Fruit fly (Drosophila melanogaster): ENCODE measurements around the gene sun.

The sun gene

DNA sequence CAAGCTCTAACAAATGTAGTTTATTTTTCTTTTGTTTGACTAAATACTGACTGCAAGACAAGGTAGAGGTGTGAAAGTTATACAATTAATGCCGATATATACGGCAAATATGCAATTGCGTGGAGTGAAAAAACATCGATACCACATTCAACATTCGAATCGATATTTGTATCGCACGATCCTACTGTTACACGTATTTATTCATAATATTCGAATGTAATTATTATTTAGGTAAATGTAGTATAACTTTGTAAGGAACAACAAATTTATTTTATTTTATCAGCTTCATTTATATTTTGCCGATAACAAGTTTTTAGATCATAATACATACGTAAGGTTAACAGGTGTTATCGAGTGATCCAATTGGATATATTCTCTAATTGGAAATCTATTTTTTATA, 13.7 kb downstream of the sun start, which contains the start of gene Chc (continued):
- no peak for TF ChIP-seq Eip75B (GFP tag; optimal IDR thresholded peaks at IDR 0.05)
- peak; percentile 10 for TF ChIP-seq Ets21C (GFP tag; optimal IDR thresholded peaks at IDR 0.05)
- TF ChIP-seq pdm3 (GFP tag; optimal IDR thresholded peaks at IDR 0.05), result no peak
- TF ChIP-seq CG16779 (tag; optimal IDR thresholded peaks at IDR 0.05), result no peak
- no peak for TF ChIP-seq CG15336 (GFP tag; IDR thresholded peaks at IDR 0.05)
- TF ChIP-seq Lpt (GFP tag; optimal IDR thresholded peaks at IDR 0.05), result no peak
- TF ChIP-seq CG6808 (GFP tag; optimal IDR thresholded peaks at IDR 0.05), result no peak
- TF ChIP-seq Sox14 (GFP tag; optimal IDR thresholded peaks at IDR 0.05), result peak; percentile 60
- peak; percentile 1 for TF ChIP-seq Hr39 (GFP tag; optimal IDR thresholded peaks at IDR 0.05)
- TF ChIP-seq CG6163 (GFP tag; IDR thresholded peaks at IDR 0.05), result no peak
- no peak for TF ChIP-seq Hr4 (GFP tag; optimal IDR thresholded peaks at IDR 0.05)
- no peak for TF ChIP-seq CG6792 (GFP tag; optimal IDR thresholded peaks at IDR 0.05)
- TF ChIP-seq svp (GFP tag), result no peak
- no peak for TF ChIP-seq salr (GFP tag; optimal IDR thresholded peaks at IDR 0.05)
- peak; percentile 13 for TF ChIP-seq Met (GFP tag; optimal IDR thresholded peaks at IDR 0.05)
- no peak for TF ChIP-seq vri (GFP tag; optimal IDR thresholded peaks at IDR 0.05)
- TF ChIP-seq CG11902 (GFP tag; optimal IDR thresholded peaks at IDR 0.05), result no peak
- no peak for TF ChIP-seq CG7368 (GFP tag; optimal IDR thresholded peaks at IDR 0.05)
- no peak for TF ChIP-seq spab (GFP tag; optimal IDR thresholded peaks at IDR 0.05)
- TF ChIP-seq ss (GFP tag; optimal IDR thresholded peaks at IDR 0.05), result no peak
- TF ChIP-seq CG10631 (GFP tag; optimal IDR thresholded peaks at IDR 0.05), result peak; percentile 28
- TF ChIP-seq cyc (GFP tag; optimal IDR thresholded peaks at IDR 0.05), result no peak
- no peak for TF ChIP-seq CG10669 (GFP tag; optimal IDR thresholded peaks at IDR 0.05)
- no peak for TF ChIP-seq Eip93F (GFP tag; optimal IDR thresholded peaks at IDR 0.05)
- no peak for TF ChIP-seq topi (GFP tag; optimal IDR thresholded peaks at IDR 0.05)

DNA sequence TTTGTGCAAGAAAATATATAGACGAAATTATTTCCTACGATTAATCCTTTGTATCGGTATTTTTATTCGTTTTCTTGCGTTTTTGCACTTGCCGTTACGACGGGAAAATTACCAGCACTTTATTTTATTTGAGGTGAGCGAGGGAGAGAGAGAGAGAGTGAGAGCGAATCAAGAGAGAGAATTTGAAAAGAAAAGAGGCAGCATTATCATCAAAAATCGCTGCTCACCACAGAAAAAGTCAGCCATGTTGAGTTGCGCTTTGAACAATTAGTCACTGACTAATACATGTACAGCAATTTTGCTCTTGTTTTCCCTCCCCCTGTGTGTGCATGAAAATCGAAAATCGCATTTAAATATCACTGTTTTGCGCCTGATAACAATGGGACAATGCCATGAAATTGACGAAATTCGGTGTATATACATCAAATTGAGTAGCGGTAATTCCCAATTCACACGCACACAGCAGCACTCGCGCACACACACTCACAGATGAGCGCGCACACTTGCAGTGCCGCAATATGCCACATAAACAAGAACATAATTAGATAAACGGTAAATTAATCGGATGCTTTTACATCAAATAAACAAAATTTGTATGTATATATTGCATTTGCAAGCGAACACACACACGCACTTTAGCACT, 14.3 kb downstream of the sun start:
- TF ChIP-seq CG11762 (GFP tag; optimal IDR thresholded peaks at IDR 0.05; ENCODE audit: insufficient read depth) (no peak), CG10669 (GFP tag; optimal IDR thresholded peaks at IDR 0.05) (no peak), Eip78C (GFP tag) (peak; percentile 47), CG6808 (GFP tag; optimal IDR thresholded peaks at IDR 0.05) (peak; percentile 22), ss (GFP tag; optimal IDR thresholded peaks at IDR 0.05) (peak; percentile 24 to 30), Eip93F (GFP tag; optimal IDR thresholded peaks at IDR 0.05) (peak; percentile 22), fd85E (GFP tag; optimal IDR thresholded peaks at IDR 0.05) (peak; percentile 15)

DNA sequence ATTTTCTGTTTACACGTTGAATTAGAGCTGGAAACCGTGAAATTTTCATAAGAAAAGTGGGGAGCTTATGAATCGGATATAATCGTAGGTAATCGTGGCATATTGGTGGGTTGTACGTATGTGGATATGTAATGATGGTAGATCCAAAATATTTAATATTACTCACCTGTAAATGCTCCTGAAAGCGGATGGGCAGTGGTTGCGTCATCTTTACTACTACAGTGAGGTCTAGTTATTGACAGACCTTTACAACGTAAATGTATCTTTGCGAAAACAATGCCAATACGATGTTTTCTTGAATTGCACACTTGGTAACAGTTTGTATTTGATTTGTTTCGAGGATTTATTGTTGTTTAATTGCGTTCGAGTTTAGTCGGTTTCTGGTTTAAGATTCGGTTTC, 15.1 kb downstream of the sun start:
- TF ChIP-seq CG3032 (tag; optimal IDR thresholded peaks at IDR 0.05), result no peak
- no peak for TF ChIP-seq Ets21C (GFP tag; optimal IDR thresholded peaks at IDR 0.05)
- no peak for TF ChIP-seq eg (GFP tag; IDR thresholded peaks at IDR 0.05)
- TF ChIP-seq Sox14 (GFP tag; optimal IDR thresholded peaks at IDR 0.05), result no peak
- TF ChIP-seq CG6854 (GFP tag; optimal IDR thresholded peaks at IDR 0.05), result no peak
- no peak for TF ChIP-seq fd85E (GFP tag; optimal IDR thresholded peaks at IDR 0.05)
- no peak for TF ChIP-seq lz (GFP tag; optimal IDR thresholded peaks at IDR 0.05)
- TF ChIP-seq CG10631 (GFP tag; optimal IDR thresholded peaks at IDR 0.05), result no peak
- TF ChIP-seq CG7368 (GFP tag; optimal IDR thresholded peaks at IDR 0.05), result no peak
- TF ChIP-seq CG8119 (GFP tag; IDR thresholded peaks at IDR 0.05), result no peak
- TF ChIP-seq Sox15 (GFP tag; optimal IDR thresholded peaks at IDR 0.05), result no peak
- no peak for TF ChIP-seq CG8319 (GFP tag; optimal IDR thresholded peaks at IDR 0.05)
- no peak for TF ChIP-seq OdsH (GFP tag; optimal IDR thresholded peaks at IDR 0.05)
- no peak for TF ChIP-seq CG6276 (GFP tag; optimal IDR thresholded peaks at IDR 0.05)
- no peak for TF ChIP-seq CG11762 (GFP tag; optimal IDR thresholded peaks at IDR 0.05; ENCODE audit: insufficient read depth)
- no peak for TF ChIP-seq CG3919 (GFP tag; optimal IDR thresholded peaks at IDR 0.05)

Measured in whole organism, prepupa.